Worm (Caenorhabditis elegans): ENCODE data around the gene aat-4.

DNA sequence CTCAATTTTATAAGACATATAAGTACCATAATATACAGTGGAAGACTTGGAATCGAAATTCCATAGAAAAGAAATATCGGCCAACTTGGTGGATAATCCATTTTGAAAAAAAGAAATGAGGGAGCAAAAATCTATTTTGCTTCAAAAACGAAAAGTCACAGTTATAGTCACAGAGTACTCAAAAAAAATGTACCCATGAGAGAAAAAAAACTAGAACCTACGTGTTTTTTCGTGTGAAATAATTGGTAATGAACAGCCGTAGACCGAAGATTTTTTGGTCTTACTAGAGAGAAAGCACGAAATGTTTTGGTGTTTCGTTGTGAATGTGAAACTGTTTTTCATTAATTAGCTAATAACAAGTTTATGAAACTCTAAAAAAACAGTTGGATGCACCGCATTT, 6.2 kb downstream of the aat-4 start, which contains the start of gene srv-30:
- TF ChIP-seq lin-35 (GFP tag; optimal IDR thresholded peaks at IDR 0.05) (no peak), zag-1 (tag; optimal IDR thresholded peaks at IDR 0.05) (no peak), ceh-88 (GFP tag; IDR thresholded peaks at IDR 0.05) (no peak), aly-2 (tag; optimal IDR thresholded peaks at IDR 0.05) (no peak), snpc-4 (tag; optimal IDR thresholded peaks at IDR 0.05) (no peak), mef-2 (tag; optimal IDR thresholded peaks at IDR 0.05) (no peak), ztf-11 (tag; optimal IDR thresholded peaks at IDR 0.05) (no peak), C34B4.2 (tag; optimal IDR thresholded peaks at IDR 0.05) (no peak), dpl-1 (GFP tag; optimal IDR thresholded peaks at IDR 0.05) (no peak)

Data from whole organism, L1 larva.